Fruit fly (Drosophila melanogaster) whole organism, embryonic: Measurements from ENCODE around the gene sll.

ENCODE experiments used
- Antp ChIP-seq: fragments of 200-800 bp; sonication (Bioruptor generic); optimal IDR thresholded peaks from 3 replicates; lab custom pipeline; 2016; ENCODE audit warnings: missing biosample characterization, missing genetic modification characterization
- B-H2 ChIP-seq: fragments of 200-800 bp; sonication (Bioruptor generic); optimal IDR thresholded peaks from 2 replicates; lab custom pipeline; 2018; ENCODE audit warnings: missing biosample characterization, mild to moderate bottlenecking, missing genetic modification characterization
- Bdp1 ChIP-seq: fragments of 200-800 bp; sonication (Bioruptor generic); optimal IDR thresholded peaks from 3 replicates; lab custom pipeline; 2016; ENCODE audit warnings: missing biosample characterization, missing genetic modification characterization
- CG10431 ChIP-seq: fragments of 200-800 bp; sonication (Bioruptor generic); optimal IDR thresholded peaks from 3 replicates; lab custom pipeline; 2018; ENCODE audit warnings: missing biosample characterization, mild to moderate bottlenecking, missing genetic modification characterization
- CG10462 ChIP-seq: fragments of 200-800 bp; sonication (Bioruptor generic); optimal IDR thresholded peaks from 2 replicates; lab custom pipeline; 2016; ENCODE audit warnings: missing biosample characterization, missing genetic modification characterization
- CG12659 ChIP-seq: fragments of 200-800 bp; sonication (Bioruptor generic); optimal IDR thresholded peaks from 3 replicates; lab custom pipeline; 2017; ENCODE audit warnings: mild to moderate bottlenecking, missing biosample characterization, missing genetic modification reagents, missing genetic modification characterization
- CG13296 ChIP-seq: fragments of 200-800 bp; sonication (Bioruptor generic); optimal IDR thresholded peaks from 3 replicates; lab custom pipeline; 2018; ENCODE audit warnings: missing biosample characterization, mild to moderate bottlenecking, missing genetic modification characterization
- CG14014 ChIP-seq: fragments of 200-800 bp; sonication (Bioruptor generic); IDR thresholded peaks from 2 replicates; pipeline ENCODE4 v1.3.6; 2022; ENCODE audit warnings: missing biosample characterization, missing genetic modification characterization
- CG14050 ChIP-seq: fragments of 200-800 bp; sonication (Bioruptor generic); IDR thresholded peaks from 3 replicates; pipeline ENCODE4 v1.3.6; 2022; ENCODE audit warnings: missing biosample characterization, missing genetic modification characterization
- CG1603 ChIP-seq: fragments of 200-800 bp; sonication (Bioruptor generic); optimal IDR thresholded peaks from 2 replicates; lab custom pipeline; 2019; ENCODE audit warnings: missing biosample characterization, mild to moderate bottlenecking, missing genetic modification characterization, moderate library complexity
- CG17361 ChIP-seq: fragments of 200-800 bp; sonication (Bioruptor generic); IDR thresholded peaks from 3 replicates; pipeline ENCODE4 v1.3.6; 2022; ENCODE audit warnings: missing biosample characterization, missing genetic modification characterization
- CG17802 ChIP-seq: fragments of 200-800 bp; sonication (Bioruptor generic); optimal IDR thresholded peaks from 2 replicates; lab custom pipeline; 2018; ENCODE audit warnings: missing biosample characterization, mild to moderate bottlenecking, missing genetic modification characterization, moderate library complexity
- CG18619 ChIP-seq: fragments of 200-800 bp; sonication (Bioruptor generic); optimal IDR thresholded peaks from 3 replicates; lab custom pipeline; 2017; ENCODE audit warnings: missing biosample characterization, mild to moderate bottlenecking, missing genetic modification characterization
- CG31224 ChIP-seq: fragments of 200-800 bp; sonication (Bioruptor generic); IDR thresholded peaks from 2 replicates; pipeline ENCODE4 v1.3.6; 2022; ENCODE audit warnings: missing biosample characterization, missing genetic modification characterization
- CG8388 ChIP-seq: fragments of 200-800 bp; sonication (Bioruptor generic); optimal IDR thresholded peaks from 2 replicates; lab custom pipeline; 2019; ENCODE audit warnings: missing biosample characterization, mild to moderate bottlenecking, missing genetic modification characterization, moderate library complexity
- CG8478 ChIP-seq: fragments of >200 bp; optimal IDR thresholded peaks from 2 replicates; lab custom pipeline; 2018
- CG8944 ChIP-seq: fragments of 200-800 bp; sonication (Bioruptor generic); optimal IDR thresholded peaks from 3 replicates; lab custom pipeline; 2016; ENCODE audit warnings: missing biosample characterization, missing genetic modification characterization
- CG9437 ChIP-seq: fragments of 200-800 bp; sonication (Bioruptor generic); optimal IDR thresholded peaks from 2 replicates; lab custom pipeline; 2018; ENCODE audit warnings: missing biosample characterization, mild to moderate bottlenecking, missing genetic modification characterization
- CTCF ChIP-seq: fragments of 200-800 bp; sonication (Bioruptor generic); optimal IDR thresholded peaks from 2 replicates; lab custom pipeline; 2017; ENCODE audit warnings: missing biosample characterization, mild to moderate bottlenecking, missing genetic modification characterization, moderate library complexity
- CrebB ChIP-seq: fragments of 200-800 bp; sonication (Bioruptor generic); optimal IDR thresholded peaks from 3 replicates; lab custom pipeline; 2018; ENCODE audit warnings: missing biosample characterization, mild to moderate bottlenecking, missing genetic modification characterization
- E2f2 ChIP-seq: fragments of 200-800 bp; sonication (Bioruptor generic); IDR thresholded peaks from 2 replicates; pipeline ENCODE4 v1.3.6; 2022; ENCODE audit warnings: missing biosample characterization, missing genetic modification characterization
- HLH4C ChIP-seq: fragments of 200-800 bp; sonication (Bioruptor generic); IDR thresholded peaks from 3 replicates; pipeline ENCODE4 v1.3.6; 2022; ENCODE audit warnings: missing biosample characterization, missing genetic modification characterization; ENCODE audit not compliant: partially characterized antibody
- Hand ChIP-seq: fragments of 200-800 bp; sonication (Bioruptor generic); optimal IDR thresholded peaks from 2 replicates; lab custom pipeline; 2017; ENCODE audit warnings: mild to moderate bottlenecking, missing biosample characterization, missing genetic modification reagents, missing genetic modification characterization
- Hr3 ChIP-seq: fragments of 200-800 bp; sonication (Bioruptor generic); optimal IDR thresholded peaks from 3 replicates; lab custom pipeline; 2016; ENCODE audit warnings: missing biosample characterization, missing genetic modification characterization
- MBD-R2 ChIP-seq: fragments of 200-800 bp; sonication (Bioruptor generic); IDR thresholded peaks from 2 replicates; pipeline ENCODE4 v1.3.6; 2022; ENCODE audit warnings: missing biosample characterization, missing genetic modification characterization
- NK7.1 ChIP-seq: fragments of 200-800 bp; sonication (Bioruptor generic); optimal IDR thresholded peaks from 3 replicates; lab custom pipeline; 2016; ENCODE audit warnings: missing biosample characterization, missing genetic modification characterization
- Ptx1 ChIP-seq: fragments of 200-800 bp; sonication (Bioruptor generic); IDR thresholded peaks from 2 replicates; pipeline ENCODE4 v1.3.6; 2022; ENCODE audit warnings: missing biosample characterization, missing genetic modification characterization
- Rx ChIP-seq: fragments of 200-800 bp; sonication (Bioruptor generic); IDR thresholded peaks from 2 replicates; pipeline ENCODE4 v1.3.6; 2022; ENCODE audit warnings: missing biosample characterization, missing genetic modification characterization
- Ssrp ChIP-seq: fragments of 200-800 bp; sonication (Bioruptor generic); optimal IDR thresholded peaks from 2 replicates; lab custom pipeline; 2018; ENCODE audit warnings: missing biosample characterization, mild to moderate bottlenecking, missing genetic modification characterization, moderate library complexity
- YL-1 ChIP-seq: fragments of 200-800 bp; sonication (Bioruptor generic); optimal IDR thresholded peaks from 3 replicates; lab custom pipeline; 2017; ENCODE audit warnings: missing biosample characterization, mild to moderate bottlenecking, missing genetic modification characterization
- btn ChIP-seq: fragments of 200-800 bp; sonication (Bioruptor generic); optimal IDR thresholded peaks from 2 replicates; lab custom pipeline; 2016; ENCODE audit warnings: missing biosample characterization, missing genetic modification characterization
- cato ChIP-seq: fragments of 200-800 bp; sonication (Bioruptor generic); optimal IDR thresholded peaks from 2 replicates; lab custom pipeline; 2016; ENCODE audit warnings: missing biosample characterization, missing genetic modification characterization, borderline replicate concordance
- crc ChIP-seq: fragments of 200-800 bp; sonication (Bioruptor generic); optimal IDR thresholded peaks from 2 replicates; lab custom pipeline; 2016; ENCODE audit warnings: missing biosample characterization, missing genetic modification characterization
- crol ChIP-seq: fragments of 200-800 bp; sonication (Bioruptor generic); IDR thresholded peaks from 2 replicates; pipeline ENCODE4 v1.3.6; 2022; ENCODE audit warnings: missing biosample characterization, missing genetic modification characterization
- crp ChIP-seq, 2 experiments: fragments of 200-800 bp; sonication (Bioruptor generic); optimal IDR thresholded peaks; 2 replicates in 1 of 2; 3 replicates in 1 of 2; lab custom pipeline; 2017; ENCODE audit warnings: missing biosample characterization in 2 of 2, missing genetic modification characterization in 2 of 2, mild to moderate bottlenecking in 1 of 2, moderate library complexity in 1 of 2
- emc ChIP-seq: fragments of 200-800 bp; sonication (Bioruptor generic); optimal IDR thresholded peaks from 2 replicates; lab custom pipeline; 2016; ENCODE audit warnings: missing biosample characterization, missing genetic modification characterization
- exex ChIP-seq: fragments of 200-800 bp; sonication (Bioruptor generic); optimal IDR thresholded peaks from 4 replicates; lab custom pipeline; 2018; ENCODE audit warnings: missing biosample characterization, mild to moderate bottlenecking, missing genetic modification characterization, moderate library complexity
- fd102C ChIP-seq: fragments of 200-800 bp; sonication (Bioruptor generic); optimal IDR thresholded peaks from 2 replicates; lab custom pipeline; 2018; ENCODE audit warnings: missing biosample characterization, mild to moderate bottlenecking, missing genetic modification characterization, moderate library complexity
- fd64A ChIP-seq: fragments of 200-800 bp; sonication (Bioruptor generic); optimal IDR thresholded peaks from 3 replicates; lab custom pipeline; 2018; ENCODE audit warnings: missing biosample characterization, mild to moderate bottlenecking, missing genetic modification characterization
- gfzf ChIP-seq: fragments of 200-800 bp; sonication (Bioruptor generic); optimal IDR thresholded peaks from 2 replicates; lab custom pipeline; 2016; ENCODE audit warnings: missing biosample characterization, mild to moderate bottlenecking, missing genetic modification characterization, moderate library complexity
- jing ChIP-seq: fragments of 200-800 bp; sonication (Bioruptor generic); optimal IDR thresholded peaks from 2 replicates; lab custom pipeline; 2018; ENCODE audit warnings: missing biosample characterization, mild to moderate bottlenecking, missing genetic modification characterization
- lola ChIP-seq, 3 experiments: fragments of >200 bp in 2 of 3; fragments of 200-800 bp in 1 of 3; sonication (Bioruptor generic) in 1 of 3; optimal IDR thresholded peaks; 2 replicates each; lab custom pipeline; 2017 to 2019; ENCODE audit warnings: missing biosample characterization in 3 of 3, missing genetic modification characterization in 3 of 3, mild to moderate bottlenecking in 1 of 3, moderate library complexity in 1 of 3
- mld ChIP-seq: fragments of 200-800 bp; sonication (Bioruptor generic); IDR thresholded peaks from 3 replicates; pipeline ENCODE4 v1.3.6; 2022; ENCODE audit warnings: missing biosample characterization, missing genetic modification characterization; ENCODE audit not compliant: partially characterized antibody
- nerfin-1 ChIP-seq: fragments of 200-800 bp; sonication (Bioruptor generic); optimal IDR thresholded peaks from 3 replicates; lab custom pipeline; 2019; ENCODE audit warnings: missing biosample characterization, mild to moderate bottlenecking, missing genetic modification characterization, moderate library complexity
- pfk ChIP-seq: fragments of 200-800 bp; sonication (Bioruptor generic); optimal IDR thresholded peaks from 2 replicates; lab custom pipeline; 2018; ENCODE audit warnings: missing biosample characterization, mild to moderate bottlenecking, missing genetic modification characterization, moderate library complexity
- pzg ChIP-seq: fragments of 200-800 bp; sonication (Bioruptor generic); optimal IDR thresholded peaks from 3 replicates; lab custom pipeline; 2018; ENCODE audit warnings: missing biosample characterization, mild to moderate bottlenecking, missing genetic modification characterization, moderate library complexity
- ranshi ChIP-seq: fragments of 200-800 bp; sonication (Bioruptor generic); IDR thresholded peaks from 2 replicates; pipeline ENCODE4 v1.3.6; 2022; ENCODE audit warnings: missing biosample characterization, missing genetic modification characterization
- shn ChIP-seq: fragments of 200-800 bp; sonication (Bioruptor generic); optimal IDR thresholded peaks from 3 replicates; lab custom pipeline; 2016; ENCODE audit warnings: missing biosample characterization, missing genetic modification characterization
- tgo ChIP-seq: fragments of 200-800 bp; sonication (Bioruptor generic); IDR thresholded peaks from 3 replicates; pipeline ENCODE4 v1.3.6; 2022; ENCODE audit warnings: missing biosample characterization, missing genetic modification characterization
- tx ChIP-seq: fragments of 200-800 bp; sonication (Bioruptor generic); optimal IDR thresholded peaks from 2 replicates; lab custom pipeline; 2016; ENCODE audit warnings: missing biosample characterization, missing genetic modification characterization
- wek ChIP-seq: fragments of 200-800 bp; sonication (Bioruptor generic); optimal IDR thresholded peaks from 3 replicates; lab custom pipeline; 2018; ENCODE audit warnings: missing biosample characterization, mild to moderate bottlenecking, missing genetic modification characterization, moderate library complexity
- zfh1 ChIP-seq: fragments of 200-800 bp; sonication (Bioruptor generic); IDR thresholded peaks from 3 replicates; pipeline ENCODE4 v1.3.6; 2022; ENCODE audit warnings: missing biosample characterization, missing genetic modification characterization

The sll gene

dm6 chr3R:17605872-17606271 is at the start of gene sll (continued):
- peak; percentile 72 for TF ChIP-seq gfzf (GFP tag; lab: Kevin White, UChicago)
- no peak for TF ChIP-seq CG18619 (GFP tag; lab: Kevin White, UChicago)
- no peak for TF ChIP-seq emc
- no peak for TF ChIP-seq CG13296
- TF ChIP-seq CG9437: peak; percentile 51
- no peak for TF ChIP-seq ranshi (GFP tag; lab: Robert Waterston, UW)
- no peak for TF ChIP-seq B-H2 (GFP tag; lab: Kevin White, UChicago)
- no peak for TF ChIP-seq CG14050 (GFP tag; lab: Robert Waterston, UW)
- TF ChIP-seq MBD-R2 (GFP tag; lab: Robert Waterston, UW): peak; percentile 59
- TF ChIP-seq pfk (GFP tag; lab: Kevin White, UChicago): no peak
- no peak for TF ChIP-seq CG8944 (GFP tag; lab: Kevin White, UChicago)
- TF ChIP-seq tgo (GFP tag; lab: Robert Waterston, UW): no peak
- no peak for TF ChIP-seq CG14014
- TF ChIP-seq pzg: peak; percentile 40
- no peak for TF ChIP-seq CG17802 (tag; lab: Kevin White, UChicago)
- peak; percentile 10 for TF ChIP-seq fd102C (GFP tag; lab: Kevin White, UChicago)
- no peak for TF ChIP-seq btn (GFP tag; lab: Kevin White, UChicago)
- TF ChIP-seq Hand (GFP tag; lab: Kevin White, UChicago): no peak
- no peak for TF ChIP-seq tx (GFP tag; lab: Kevin White, UChicago)
- TF ChIP-seq nerfin-1: no peak
- peak; percentile 29 for TF ChIP-seq CG1603
- no peak for TF ChIP-seq CG8478 (lab: Kevin White, UChicago)
- no peak for TF ChIP-seq Ptx1 (GFP tag; lab: Robert Waterston, UW)
- TF ChIP-seq NK7.1 (GFP tag; lab: Kevin White, UChicago): no peak
- TF ChIP-seq shn (GFP tag; lab: Kevin White, UChicago): no peak
- no peak for TF ChIP-seq fd64A (GFP tag; lab: Kevin White, UChicago)
- TF ChIP-seq Ssrp (tag; lab: Kevin White, UChicago): no peak
- TF ChIP-seq crp (GFP tag; optimal IDR thresholded peaks at IDR 0.05; lab: Kevin White, UChicago): peak; percentile 11 to 79
- no peak for TF ChIP-seq Antp
- no peak for TF ChIP-seq Hr3 (GFP tag; lab: Kevin White, UChicago)
- peak; percentile 99 for TF ChIP-seq wek
- TF ChIP-seq YL-1 (GFP tag; lab: Kevin White, UChicago): peak; percentile 3
- no peak for TF ChIP-seq CTCF
- no peak for TF ChIP-seq crc (GFP tag; lab: Kevin White, UChicago)
- TF ChIP-seq CG17361: no peak
- TF ChIP-seq lola (GFP tag; optimal IDR thresholded peaks at IDR 0.05; lab: Kevin White, UChicago): peak in 1 of 3 experiments; percentile 1
- TF ChIP-seq zfh1 (GFP tag; lab: Robert Waterston, UW): no peak
- TF ChIP-seq HLH4C: no peak
- no peak for TF ChIP-seq exex (tag; lab: Kevin White, UChicago)
- no peak for TF ChIP-seq CG8388 (GFP tag; lab: Kevin White, UChicago)
- TF ChIP-seq crol (GFP tag; lab: Robert Waterston, UW): no peak
- no peak for TF ChIP-seq CG31224
- TF ChIP-seq CrebB: no peak
- TF ChIP-seq jing: no peak
- TF ChIP-seq mld (GFP tag; lab: Robert Waterston, UW): no peak
- TF ChIP-seq CG10462: no peak
- no peak for TF ChIP-seq CG10431 (GFP tag; lab: Kevin White, UChicago)
- no peak for TF ChIP-seq Bdp1 (GFP tag; lab: Kevin White, UChicago)
- TF ChIP-seq CG12659: no peak
- TF ChIP-seq cato: no peak
- no peak for TF ChIP-seq Rx (GFP tag; lab: Robert Waterston, UW)
- peak; percentile 29; the same call in 1 of the 2 replicates for TF ChIP-seq E2f2 (GFP tag; lab: Robert Waterston, UW)
